Fruit fly (Drosophila melanogaster): ENCODE data around the gene CG43446.

DNA sequence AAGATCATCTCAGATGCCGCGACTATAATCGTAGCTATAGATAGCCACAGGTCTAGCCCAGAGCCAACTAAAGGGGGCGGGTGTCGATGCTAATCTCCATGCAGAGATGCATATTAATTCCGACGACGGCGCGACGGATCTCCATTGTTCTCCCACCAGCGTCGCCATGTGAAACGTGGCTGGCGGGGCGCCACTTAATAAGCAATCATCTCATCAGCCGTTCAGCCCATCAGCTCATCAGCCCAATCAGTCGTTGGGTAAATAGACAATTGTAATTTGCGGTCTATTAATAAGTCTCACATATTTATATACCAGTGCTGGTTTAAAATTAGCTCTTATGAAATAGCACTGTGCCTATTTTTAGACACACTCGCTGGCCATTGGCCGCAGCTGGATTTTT, 37.8 kb upstream of the CG43446 start:
- TF ChIP-seq CG9705 (GFP tag; optimal IDR thresholded peaks at IDR 0.05): no peak
- TF ChIP-seq rgr (GFP tag; optimal IDR thresholded peaks at IDR 0.05): no peak
- no peak for TF ChIP-seq OdsH (GFP tag; optimal IDR thresholded peaks at IDR 0.05)
- no peak for TF ChIP-seq Dif (GFP tag; optimal IDR thresholded peaks at IDR 0.05; ENCODE audit: partially characterized antibody)
- no peak for TF ChIP-seq psq (GFP tag; optimal IDR thresholded peaks at IDR 0.05)
- no peak for TF ChIP-seq fru (GFP tag; optimal IDR thresholded peaks at IDR 0.05)
- TF ChIP-seq usp (GFP tag; optimal IDR thresholded peaks at IDR 0.05): no peak
- no peak for TF ChIP-seq CrebA (GFP tag; optimal IDR thresholded peaks at IDR 0.05; ENCODE audit: borderline replicate concordance)
- TF ChIP-seq Myc (optimal IDR thresholded peaks at IDR 0.05): no peak
- no peak for TF ChIP-seq br (GFP tag; optimal IDR thresholded peaks at IDR 0.05)
- no peak for TF ChIP-seq N (GFP tag; optimal IDR thresholded peaks at IDR 0.05)

Measured in whole organism, wandering third instar larva.